Worm (Caenorhabditis elegans): ENCODE results near the gene F57F4.2.

- no peak for TF ChIP-seq dmd-6 (GFP tag; IDR thresholded peaks at IDR 0.05)
- no peak for TF ChIP-seq mdl-1 (tag; optimal IDR thresholded peaks at IDR 0.05)
- TF ChIP-seq aly-2 (tag; optimal IDR thresholded peaks at IDR 0.05): no peak
- TF ChIP-seq lin-13 (GFP tag; optimal IDR thresholded peaks at IDR 0.05): no peak
- TF ChIP-seq lin-15B (tag; optimal IDR thresholded peaks at IDR 0.05): no peak
- no peak for TF ChIP-seq lsy-2 (tag; optimal IDR thresholded peaks at IDR 0.05)
- TF ChIP-seq jun-1 (tag; optimal IDR thresholded peaks at IDR 0.05): no peak
- TF ChIP-seq F37D6.2 (tag; optimal IDR thresholded peaks at IDR 0.05): no peak
- no peak for TF ChIP-seq dve-1 (tag; optimal IDR thresholded peaks at IDR 0.05; ENCODE audit: insufficient read depth)
- no peak for TF ChIP-seq ceh-20 (GFP tag; IDR thresholded peaks at IDR 0.05)
- no peak for TF ChIP-seq spr-3 (GFP tag; optimal IDR thresholded peaks at IDR 0.05)
- TF ChIP-seq nhr-111 (GFP tag; optimal IDR thresholded peaks at IDR 0.05): no peak
Observed at ce11 chrV:6346043-6346618, 43.4 kb downstream of the F57F4.2 start.

All from whole organism, L4 larva.